Worm (Caenorhabditis elegans) whole organism, midembryonic: ENCODE results near the gene chmp-7.

Experiments used
- cog-1 ChIP-seq: sonication (generic microtip); optimal IDR thresholded peaks from 2 replicates; lab custom pipeline; 2016; ENCODE audit warnings: missing genetic modification characterization, missing compliant biosample characterization
- flt-1 ChIP-seq: fragments of 200-800 bp; sonication (Bioruptor generic); IDR thresholded peaks from 2 replicates; pipeline ENCODE4 v1.3.6; 2022; ENCODE audit warnings: missing genetic modification characterization, missing compliant biosample characterization
- ref-1 ChIP-seq: fragments of 200-800 bp; sonication (Bioruptor generic); conservative IDR thresholded peaks from 2 replicates; pipeline ENCODE4 v1.3.6; 2022; ENCODE audit warnings: missing genetic modification reagents, missing genetic modification characterization, missing compliant biosample characterization
- ztf-29 ChIP-seq: fragments of 200-800 bp; sonication (Bioruptor generic); IDR thresholded peaks from 2 replicates; pipeline ENCODE4 v1.3.6; 2022; ENCODE audit warnings: missing genetic modification reagents, missing genetic modification characterization, missing compliant biosample characterization

DNA sequence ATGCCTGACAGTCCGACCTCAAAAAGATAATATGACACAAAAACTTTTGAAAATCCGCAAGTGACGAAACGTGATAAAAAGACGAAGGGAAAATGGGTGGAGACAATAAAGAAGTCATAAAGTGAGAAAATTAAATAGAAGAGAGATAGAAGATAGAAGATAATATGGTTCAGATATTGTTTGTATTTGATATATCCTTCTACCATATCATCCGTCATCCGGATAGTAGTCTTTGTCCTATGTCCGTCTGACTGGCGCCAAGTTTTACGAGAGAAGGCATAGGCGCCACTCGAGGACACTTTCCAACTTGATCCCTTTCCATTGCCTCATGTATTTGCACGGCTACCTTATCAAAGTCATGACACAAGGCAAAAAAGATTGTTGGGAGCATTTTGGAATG lies 22.9 kb upstream of the chmp-7 start:
- TF ChIP-seq ztf-29 (GFP tag; lab: Robert Waterston, UW) = no peak
- no peak for TF ChIP-seq cog-1 (tag; lab: Kevin White, UChicago)
- no peak for TF ChIP-seq ref-1 (GFP tag; lab: Robert Waterston, UW)
- no peak for TF ChIP-seq flt-1
